Fruit fly (Drosophila melanogaster) whole organism, embryonic: ENCODE measurements around the gene Cyp310a1.

Source experiments
- Atf6 ChIP-seq: fragments of 200-800 bp; sonication (Bioruptor generic); IDR thresholded peaks from 2 replicates; pipeline ENCODE4 v1.3.6; 2022; ENCODE audit warnings: missing biosample characterization, missing genetic modification characterization
- Bteb2 ChIP-seq: fragments of 200-800 bp; sonication (Bioruptor generic); optimal IDR thresholded peaks from 2 replicates; lab custom pipeline; 2016; ENCODE audit warnings: missing biosample characterization, missing genetic modification characterization
- CG10209 ChIP-seq: fragments of 200-800 bp; sonication (Bioruptor generic); optimal IDR thresholded peaks from 3 replicates; lab custom pipeline; 2017; ENCODE audit warnings: missing biosample characterization, mild to moderate bottlenecking, missing genetic modification characterization, missing genetic modification reagents
- CG11456 ChIP-seq: fragments of 200-800 bp; sonication (Bioruptor generic); IDR thresholded peaks from 3 replicates; pipeline ENCODE4 v1.3.6; 2022; ENCODE audit warnings: missing biosample characterization, missing genetic modification characterization
- CG12104 ChIP-seq: fragments of 200-800 bp; sonication (Bioruptor generic); optimal IDR thresholded peaks from 3 replicates; lab custom pipeline; 2016; ENCODE audit warnings: missing biosample characterization, missing genetic modification characterization
- CG12236 ChIP-seq: fragments of 200-800 bp; sonication (Bioruptor generic); optimal IDR thresholded peaks from 2 replicates; lab custom pipeline; 2016; ENCODE audit warnings: missing biosample characterization, missing genetic modification characterization
- CG12391 ChIP-seq: fragments of 200-800 bp; sonication (Bioruptor generic); optimal IDR thresholded peaks from 3 replicates; lab custom pipeline; 2018; ENCODE audit warnings: missing biosample characterization, mild to moderate bottlenecking, missing genetic modification characterization, moderate library complexity
- CG13296 ChIP-seq: fragments of 200-800 bp; sonication (Bioruptor generic); optimal IDR thresholded peaks from 3 replicates; lab custom pipeline; 2018; ENCODE audit warnings: missing biosample characterization, mild to moderate bottlenecking, missing genetic modification characterization
- CG13624 ChIP-seq: fragments of 200-800 bp; sonication (Bioruptor generic); optimal IDR thresholded peaks from 2 replicates; lab custom pipeline; 2016; ENCODE audit warnings: missing biosample characterization, missing genetic modification characterization
- CG16779 ChIP-seq: fragments of 200-800 bp; sonication (Bioruptor generic); IDR thresholded peaks from 2 replicates; pipeline ENCODE4 v1.3.6; 2022; ENCODE audit warnings: missing biosample characterization, missing genetic modification characterization
- CG1832 ChIP-seq: fragments of 200-800 bp; sonication (Bioruptor generic); optimal IDR thresholded peaks from 2 replicates; lab custom pipeline; 2017; ENCODE audit warnings: missing biosample characterization, mild to moderate bottlenecking, missing genetic modification characterization, inconsistent platforms
- CG18599 ChIP-seq: fragments of 200-800 bp; sonication (Bioruptor generic); optimal IDR thresholded peaks from 3 replicates; lab custom pipeline; 2017; ENCODE audit warnings: missing biosample characterization, missing genetic modification characterization, mild to moderate bottlenecking, moderate library complexity, missing genetic modification reagents
- CG2120 ChIP-seq: fragments of 200-800 bp; sonication (Bioruptor generic); optimal IDR thresholded peaks from 3 replicates; lab custom pipeline; 2016; ENCODE audit warnings: missing biosample characterization, missing genetic modification characterization
- CG30403 ChIP-seq: fragments of 200-800 bp; sonication (Bioruptor generic); optimal IDR thresholded peaks from 3 replicates; lab custom pipeline; 2016; ENCODE audit warnings: missing biosample characterization, missing genetic modification characterization
- CG32532 ChIP-seq: fragments of 200-800 bp; sonication (Bioruptor generic); IDR thresholded peaks from 2 replicates; pipeline ENCODE4 v1.3.6; 2022; ENCODE audit warnings: missing biosample characterization, missing genetic modification characterization
- CG34224 ChIP-seq: fragments of 200-800 bp; sonication (Bioruptor generic); IDR thresholded peaks from 3 replicates; pipeline ENCODE4 v1.3.6; 2022; ENCODE audit warnings: missing biosample characterization, missing genetic modification characterization; ENCODE audit not compliant: partially characterized antibody
- CG3838 ChIP-seq: fragments of 200-800 bp; sonication (Bioruptor generic); optimal IDR thresholded peaks from 3 replicates; lab custom pipeline; 2016; ENCODE audit warnings: missing biosample characterization, missing genetic modification characterization
- CG3847 ChIP-seq: fragments of 200-800 bp; sonication (Bioruptor generic); IDR thresholded peaks from 2 replicates; pipeline ENCODE4 v1.3.6; 2022; ENCODE audit warnings: missing biosample characterization, missing genetic modification characterization
- CG3995 ChIP-seq: fragments of 200-800 bp; sonication (Bioruptor generic); optimal IDR thresholded peaks from 3 replicates; lab custom pipeline; 2016; ENCODE audit warnings: missing biosample characterization, missing genetic modification characterization
- CG43689 ChIP-seq: fragments of 200-800 bp; sonication (Bioruptor generic); IDR thresholded peaks from 2 replicates; pipeline ENCODE4 v1.3.6; 2022; ENCODE audit warnings: missing biosample characterization, missing genetic modification characterization
- CG5180 ChIP-seq: fragments of 200-800 bp; sonication (Bioruptor generic); optimal IDR thresholded peaks from 3 replicates; lab custom pipeline; 2017; ENCODE audit warnings: missing biosample characterization, missing genetic modification characterization, mild to moderate bottlenecking, moderate library complexity, missing genetic modification reagents
- CG7786 ChIP-seq: fragments of 200-800 bp; sonication (Bioruptor generic); optimal IDR thresholded peaks from 2 replicates; lab custom pipeline; 2016; ENCODE audit warnings: missing biosample characterization, missing genetic modification characterization
- CG8089 ChIP-seq: fragments of 200-800 bp; sonication (Bioruptor generic); optimal IDR thresholded peaks from 3 replicates; lab custom pipeline; 2016; ENCODE audit warnings: missing biosample characterization, missing genetic modification characterization
- CG8281 ChIP-seq: fragments of 200-800 bp; sonication (Bioruptor generic); optimal IDR thresholded peaks from 2 replicates; lab custom pipeline; 2018; ENCODE audit warnings: missing biosample characterization, mild to moderate bottlenecking, missing genetic modification characterization, moderate library complexity
- CG8290 ChIP-seq, 3 experiments: fragments of 200-800 bp; sonication (Bioruptor generic); optimal IDR thresholded peaks; 2 replicates each; lab custom pipeline; 2016 to 2019; ENCODE audit warnings: missing biosample characterization in 3 of 3, missing genetic modification characterization in 3 of 3, mild to moderate bottlenecking in 2 of 3, moderate library complexity in 1 of 3
- CG8924 ChIP-seq: fragments of 200-800 bp; optimal IDR thresholded peaks from 3 replicates; lab custom pipeline; 2019; ENCODE audit warnings: missing biosample characterization, mild to moderate bottlenecking, missing genetic modification characterization, moderate library complexity
- CG9437 ChIP-seq: fragments of 200-800 bp; sonication (Bioruptor generic); optimal IDR thresholded peaks from 2 replicates; lab custom pipeline; 2018; ENCODE audit warnings: missing biosample characterization, mild to moderate bottlenecking, missing genetic modification characterization
- Drgx ChIP-seq: fragments of 200-800 bp; sonication (Bioruptor generic); IDR thresholded peaks from 2 replicates; pipeline ENCODE4 v1.3.6; 2022; ENCODE audit warnings: missing biosample characterization, missing genetic modification characterization
- E2f1 ChIP-seq: fragments of 200-800 bp; sonication (Bioruptor generic); IDR thresholded peaks from 2 replicates; pipeline ENCODE4 v1.3.6; 2022; ENCODE audit warnings: missing biosample characterization, missing genetic modification characterization
- HHEX ChIP-seq: fragments of 200-800 bp; sonication (Bioruptor generic); optimal IDR thresholded peaks from 3 replicates; lab custom pipeline; 2017; ENCODE audit warnings: missing biosample characterization, mild to moderate bottlenecking, missing genetic modification characterization, missing genetic modification reagents
- Hr3 ChIP-seq: fragments of 200-800 bp; sonication (Bioruptor generic); optimal IDR thresholded peaks from 3 replicates; lab custom pipeline; 2016; ENCODE audit warnings: missing biosample characterization, missing genetic modification characterization
- Lim3 ChIP-seq: fragments of 200-800 bp; sonication (Bioruptor generic); IDR thresholded peaks from 2 replicates; pipeline ENCODE4 v1.3.6; 2022; ENCODE audit warnings: missing biosample characterization, missing genetic modification characterization
- MESR4 ChIP-seq: fragments of 200-800 bp; sonication (Bioruptor generic); optimal IDR thresholded peaks from 2 replicates; lab custom pipeline; 2018; ENCODE audit warnings: missing biosample characterization, mild to moderate bottlenecking, missing genetic modification characterization, moderate library complexity
- Meics ChIP-seq: fragments of 200-800 bp; sonication (Bioruptor generic); optimal IDR thresholded peaks from 2 replicates; lab custom pipeline; 2017; ENCODE audit warnings: missing biosample characterization, mild to moderate bottlenecking, missing genetic modification characterization
- Poxn ChIP-seq: fragments of 200-800 bp; sonication (Bioruptor generic); IDR thresholded peaks from 2 replicates; pipeline ENCODE4 v1.3.6; 2022; ENCODE audit warnings: missing biosample characterization, missing genetic modification characterization
- Usf ChIP-seq: fragments of 200-800 bp; sonication (Bioruptor generic); optimal IDR thresholded peaks from 2 replicates; lab custom pipeline; 2017; ENCODE audit warnings: missing genotype, missing biosample characterization, missing genetic modification characterization
- ato ChIP-seq: fragments of 200-800 bp; sonication (Bioruptor generic); IDR thresholded peaks from 2 replicates; pipeline ENCODE4 v1.3.6; 2022; ENCODE audit warnings: missing biosample characterization, missing genetic modification characterization; ENCODE audit not compliant: partially characterized antibody
- corto ChIP-seq: fragments of 200-800 bp; sonication (Bioruptor generic); optimal IDR thresholded peaks from 2 replicates; lab custom pipeline; 2016; ENCODE audit warnings: missing biosample characterization, mild to moderate bottlenecking, missing genetic modification characterization, moderate library complexity
- crp ChIP-seq, 2 experiments: fragments of 200-800 bp; sonication (Bioruptor generic); optimal IDR thresholded peaks; 2 replicates in 1 of 2; 3 replicates in 1 of 2; lab custom pipeline; 2017; ENCODE audit warnings: missing biosample characterization in 2 of 2, missing genetic modification characterization in 2 of 2, mild to moderate bottlenecking in 1 of 2, moderate library complexity in 1 of 2
- ewg ChIP-seq: fragments of 200-800 bp; sonication (Bioruptor generic); optimal IDR thresholded peaks from 3 replicates; lab custom pipeline; 2017; ENCODE audit warnings: mild to moderate bottlenecking, missing biosample characterization, missing genetic modification reagents, missing genetic modification characterization
- exex ChIP-seq: fragments of 200-800 bp; sonication (Bioruptor generic); optimal IDR thresholded peaks from 4 replicates; lab custom pipeline; 2018; ENCODE audit warnings: missing biosample characterization, mild to moderate bottlenecking, missing genetic modification characterization, moderate library complexity
- fd64A ChIP-seq: fragments of 200-800 bp; sonication (Bioruptor generic); optimal IDR thresholded peaks from 3 replicates; lab custom pipeline; 2018; ENCODE audit warnings: missing biosample characterization, mild to moderate bottlenecking, missing genetic modification characterization
- her ChIP-seq: fragments of 200-800 bp; sonication (Bioruptor generic); optimal IDR thresholded peaks from 2 replicates; lab custom pipeline; 2016; ENCODE audit warnings: missing biosample characterization, missing genetic modification characterization
- ind ChIP-seq: fragments of 200-800 bp; sonication (Bioruptor generic); optimal IDR thresholded peaks from 3 replicates; lab custom pipeline; 2016; ENCODE audit warnings: missing biosample characterization, missing genetic modification characterization
- knrl ChIP-seq: fragments of 200-800 bp; sonication (Bioruptor generic); IDR thresholded peaks from 3 replicates; pipeline ENCODE4 v1.3.6; 2022; ENCODE audit warnings: missing biosample characterization, missing genetic modification characterization; ENCODE audit not compliant: partially characterized antibody
- rib ChIP-seq: fragments of 200-800 bp; sonication (Bioruptor generic); IDR thresholded peaks from 2 replicates; pipeline ENCODE4 v1.3.6; 2022; ENCODE audit warnings: missing biosample characterization, missing genetic modification characterization
- sima ChIP-seq: fragments of 200-800 bp; sonication (Bioruptor generic); optimal IDR thresholded peaks from 2 replicates; lab custom pipeline; 2016; ENCODE audit warnings: missing biosample characterization, missing genetic modification characterization
- tgo ChIP-seq: fragments of 200-800 bp; sonication (Bioruptor generic); IDR thresholded peaks from 3 replicates; pipeline ENCODE4 v1.3.6; 2022; ENCODE audit warnings: missing biosample characterization, missing genetic modification characterization
- twi ChIP-seq: fragments of 200-800 bp; optimal IDR thresholded peaks from 2 replicates; lab custom pipeline; 2019; ENCODE audit warnings: missing biosample characterization, mild to moderate bottlenecking, missing genetic modification characterization, moderate library complexity
- vfl ChIP-seq: fragments of 200-800 bp; sonication (Bioruptor generic); optimal IDR thresholded peaks from 2 replicates; lab custom pipeline; 2016; ENCODE audit warnings: missing biosample characterization, missing genetic modification characterization

Cyp310a1 gene

DNA sequence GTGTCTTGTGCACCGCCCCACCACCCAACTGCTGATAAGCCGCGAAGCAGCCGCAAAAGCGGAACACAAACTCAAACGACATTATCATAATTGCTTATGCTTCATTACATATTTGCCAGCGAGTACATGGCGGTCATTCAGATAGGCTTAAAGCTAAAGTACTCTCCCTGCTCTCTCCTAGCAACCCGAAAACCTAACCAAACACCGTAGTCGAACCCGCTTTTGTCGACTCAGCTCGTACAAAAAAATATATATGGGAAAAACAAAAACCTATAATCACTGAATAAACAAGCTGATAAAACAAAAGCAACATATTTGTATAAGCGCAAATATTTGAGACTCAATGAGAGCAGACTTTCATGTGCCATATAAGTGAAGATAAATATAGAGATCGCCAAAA, 25.8 kb downstream of the Cyp310a1 start (continued):
- TF ChIP-seq Usf (GFP tag; lab: Kevin White, UChicago), result peak; percentile 9
- peak; percentile 84 for TF ChIP-seq CG12104 (GFP tag; lab: Kevin White, UChicago)
- peak; percentile 62 for TF ChIP-seq CG12391 (tag; lab: Kevin White, UChicago)
- peak; percentile 80 for TF ChIP-seq CG2120
- peak; percentile 42 for TF ChIP-seq twi (tag; lab: Kevin White, UChicago)
- TF ChIP-seq CG18599 (GFP tag; lab: Kevin White, UChicago), result peak; percentile 93
- peak; percentile 54 for TF ChIP-seq sima (GFP tag; lab: Kevin White, UChicago)
- peak; percentile 72 for TF ChIP-seq CG7786 (GFP tag; lab: Kevin White, UChicago)
- TF ChIP-seq HHEX (GFP tag; lab: Kevin White, UChicago), result peak; percentile 84
- peak; percentile 70 for TF ChIP-seq ewg
- TF ChIP-seq CG8290 (GFP tag; optimal IDR thresholded peaks at IDR 0.05; lab: Kevin White, UChicago), result peak; percentile 55
- peak; percentile 56 to 83 for TF ChIP-seq CG8290 (tag; optimal IDR thresholded peaks at IDR 0.05; lab: Kevin White, UChicago)
- peak; percentile 76 for TF ChIP-seq CG8924 (tag; lab: Kevin White, UChicago)
- TF ChIP-seq exex, result peak; percentile 71
- no peak for TF ChIP-seq CG9437 (GFP tag; lab: Kevin White, UChicago)
- TF ChIP-seq CG3847 (GFP tag; lab: Robert Waterston, UW), result 0 out of 2 replicates have a peak, but pooled peaks have one; percentile 37
- peak; percentile 11 for TF ChIP-seq ind
- TF ChIP-seq Atf6 (GFP tag; lab: Robert Waterston, UW), result peak; percentile 88
- TF ChIP-seq fd64A (GFP tag; lab: Kevin White, UChicago), result peak; percentile 83
- peak in 1 of 2 experiments; percentile 40 for TF ChIP-seq crp (GFP tag; optimal IDR thresholded peaks at IDR 0.05; lab: Kevin White, UChicago)
- TF ChIP-seq Poxn (GFP tag; lab: Robert Waterston, UW), result no peak
- peak; percentile 81 for TF ChIP-seq CG3838 (GFP tag; lab: Kevin White, UChicago)
- peak; percentile 77 for TF ChIP-seq rib (GFP tag; lab: Robert Waterston, UW)
- TF ChIP-seq Drgx (GFP tag; lab: Robert Waterston, UW), result no peak
- TF ChIP-seq Hr3 (GFP tag; lab: Kevin White, UChicago), result peak; percentile 61
- TF ChIP-seq CG12236 (GFP tag; lab: Kevin White, UChicago), result peak; percentile 92
- TF ChIP-seq CG8281 (tag; lab: Kevin White, UChicago), result peak; percentile 52
- TF ChIP-seq CG13624, result peak; percentile 78
- peak; percentile 57; the same call in 1 of the 2 replicates for TF ChIP-seq CG43689 (GFP tag; lab: Robert Waterston, UW)
- TF ChIP-seq Meics (GFP tag; lab: Kevin White, UChicago), result peak; percentile 85
- no peak for TF ChIP-seq Lim3 (GFP tag; lab: Robert Waterston, UW)
- TF ChIP-seq CG34224 (GFP tag; lab: Robert Waterston, UW), result no peak
- peak; percentile 42; the same call in 1 of the 2 replicates for TF ChIP-seq E2f1 (GFP tag; lab: Robert Waterston, UW)
- TF ChIP-seq tgo (GFP tag; lab: Robert Waterston, UW), result peak; percentile 34; the same call in 2 of the 3 replicates
- peak; percentile 9 for TF ChIP-seq MESR4 (GFP tag; lab: Kevin White, UChicago)
- no peak for TF ChIP-seq CG3995
- TF ChIP-seq CG32532, result no peak
- TF ChIP-seq CG16779, result peak; percentile 37; the same call in 1 of the 2 replicates
- peak; percentile 28; the same call in 2 of the 3 replicates for TF ChIP-seq CG11456
- TF ChIP-seq corto (GFP tag; lab: Kevin White, UChicago), result peak; percentile 47
- TF ChIP-seq her, result peak; percentile 80
- TF ChIP-seq vfl, result peak; percentile 37
- TF ChIP-seq CG5180 (GFP tag; lab: Kevin White, UChicago), result peak; percentile 61
- peak; percentile 44 for TF ChIP-seq CG30403 (GFP tag; lab: Kevin White, UChicago)
- TF ChIP-seq knrl (GFP tag; lab: Robert Waterston, UW), result no peak
- peak; percentile 86 for TF ChIP-seq CG8089
- peak; percentile 79 for TF ChIP-seq Bteb2
- TF ChIP-seq CG10209 (GFP tag; lab: Kevin White, UChicago), result peak; percentile 92
- peak; percentile 86 for TF ChIP-seq CG13296 (GFP tag; lab: Kevin White, UChicago)
- TF ChIP-seq ato (GFP tag; lab: Robert Waterston, UW), result no peak
- no peak for TF ChIP-seq CG1832
